Worm (Caenorhabditis elegans) whole organism, L4/young adult: Measurements from ENCODE around the gene ZK1248.17.

Source experiments
- W03F9.2 ChIP-seq: fragments of 150-350 bp; optimal IDR thresholded peaks from 2 replicates; lab custom pipeline; 2014; ENCODE audit warnings: missing biosample characterization, missing genetic modification characterization
- him-1 ChIP-seq: sonication (generic microtip); optimal IDR thresholded peaks from 2 replicates; lab custom pipeline; 2016; ENCODE audit warnings: missing genotype, missing genetic modification reagents, missing genetic modification characterization, missing compliant biosample characterization

DNA sequence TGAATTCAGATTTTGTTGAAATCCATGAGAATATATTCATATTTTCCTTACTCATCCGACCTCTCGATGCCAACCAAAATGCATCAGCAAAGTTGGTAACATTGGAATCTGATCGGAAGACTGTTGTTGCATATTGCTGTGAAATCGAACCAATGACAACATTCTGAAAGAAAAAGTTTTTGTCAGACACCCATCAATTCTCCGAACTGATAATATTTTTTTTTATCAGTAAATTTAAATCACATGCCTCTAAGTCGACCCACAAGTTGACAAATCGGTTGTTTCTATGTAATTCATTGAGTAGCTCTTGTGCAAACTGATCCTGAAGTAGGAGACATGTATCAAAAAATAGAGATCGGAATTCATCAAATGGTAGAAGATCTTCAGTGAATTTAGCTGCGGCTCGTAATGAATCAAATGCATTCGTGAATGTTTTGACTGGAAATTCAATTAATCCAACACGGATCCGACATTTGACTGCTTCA, 15.4 kb downstream of the ZK1248.17 start, which contains the start of gene col-74:
- TF ChIP-seq W03F9.2: no peak
- TF ChIP-seq him-1: no peak
